Worm (Caenorhabditis elegans): ENCODE results near the gene srh-104.

Gene srh-104

ce11 chrV:16249105-16249504 lies 5.1 kb upstream of the srh-104 start:
- TF ChIP-seq hmg-4 (GFP tag; optimal IDR thresholded peaks at IDR 0.05) (no peak), hmbx-1 (tag; optimal IDR thresholded peaks at IDR 0.05) (no peak), ceh-36 (tag; optimal IDR thresholded peaks at IDR 0.05) (no peak), ama-1 (optimal IDR thresholded peaks at IDR 0.05) (no peak), scrt-1 (GFP tag; IDR thresholded peaks at IDR 0.05) (no peak), B0310.2 (tag; optimal IDR thresholded peaks at IDR 0.05) (no peak), ets-7 (tag; optimal IDR thresholded peaks at IDR 0.05) (no peak), tbx-11 (GFP tag; IDR thresholded peaks at IDR 0.05) (no peak), ceh-13 (GFP tag; optimal IDR thresholded peaks at IDR 0.05) (no peak), aly-1 (tag; optimal IDR thresholded peaks at IDR 0.05) (no peak), sea-1 (GFP tag; conservative IDR thresholded peaks at IDR 0.05) (no peak), F13C5.2 (tag; optimal IDR thresholded peaks at IDR 0.05) (no peak), hnd-1 (tag; optimal IDR thresholded peaks at IDR 0.05) (no peak), tra-4 (tag; optimal IDR thresholded peaks at IDR 0.05) (no peak), tbx-37 (GFP tag; conservative IDR thresholded peaks at IDR 0.05) (no peak), flt-1 (GFP tag; IDR thresholded peaks at IDR 0.05) (no peak), pes-1 (GFP tag; IDR thresholded peaks at IDR 0.05) (no peak)

- TF ChIP-seq aly-1 (tag; optimal IDR thresholded peaks at IDR 0.05) = no peak
- no peak for TF ChIP-seq hmg-4 (GFP tag; optimal IDR thresholded peaks at IDR 0.05)
These were observed 2.6 kb upstream of the srh-104 start, which contains the start of gene srh-95 for ce11 chrV:16246579-16246978. TSS of gene srh-95 (plus strand) at chrV:16246879.

ce11 chrV:16237223-16237622 lies 6.8 kb downstream of the srh-104 start, which contains the start of gene F21H7.5:
TSS of gene F21H7.5 (plus strand) at chrV:16237523.
- no peak for TF ChIP-seq tbx-11 (GFP tag; IDR thresholded peaks at IDR 0.05)
- TF ChIP-seq hnd-1 (tag; optimal IDR thresholded peaks at IDR 0.05) = no peak
- no peak for TF ChIP-seq B0310.2 (tag; optimal IDR thresholded peaks at IDR 0.05)

ce11 chrV:16235647-16236046 lies 8.3 kb downstream of the srh-104 start, which contains the start of gene srh-98:
TSS of gene srh-98 (minus strand) at chrV:16235747.
- TF ChIP-seq F13C5.2 (tag; optimal IDR thresholded peaks at IDR 0.05) (no peak), aly-1 (tag; optimal IDR thresholded peaks at IDR 0.05) (no peak), hmg-4 (GFP tag; optimal IDR thresholded peaks at IDR 0.05) (no peak), flt-1 (GFP tag; IDR thresholded peaks at IDR 0.05) (no peak), ceh-13 (GFP tag; optimal IDR thresholded peaks at IDR 0.05) (no peak), hmbx-1 (tag; optimal IDR thresholded peaks at IDR 0.05) (no peak), pes-1 (GFP tag; IDR thresholded peaks at IDR 0.05) (no peak), ceh-36 (tag; optimal IDR thresholded peaks at IDR 0.05) (no peak), hnd-1 (tag; optimal IDR thresholded peaks at IDR 0.05) (no peak), ets-7 (tag; optimal IDR thresholded peaks at IDR 0.05) (no peak)

ce11 chrV:16235135-16235534 lies 8.8 kb downstream of the srh-104 start, which contains the start of gene F21H7.3:
TSS of gene F21H7.3 (minus strand) at chrV:16235235.
- no peak for TF ChIP-seq tbx-37 (GFP tag; conservative IDR thresholded peaks at IDR 0.05)
- no peak for TF ChIP-seq aly-1 (tag; optimal IDR thresholded peaks at IDR 0.05)
- no peak for TF ChIP-seq scrt-1 (GFP tag; IDR thresholded peaks at IDR 0.05)

- TF ChIP-seq ceh-36 (tag; optimal IDR thresholded peaks at IDR 0.05) (no peak), hmg-4 (GFP tag; optimal IDR thresholded peaks at IDR 0.05) (no peak), B0310.2 (tag; optimal IDR thresholded peaks at IDR 0.05) (no peak), sea-1 (GFP tag; conservative IDR thresholded peaks at IDR 0.05) (no peak), tra-4 (tag; optimal IDR thresholded peaks at IDR 0.05) (no peak), ceh-13 (GFP tag; optimal IDR thresholded peaks at IDR 0.05) (no peak), scrt-1 (GFP tag; IDR thresholded peaks at IDR 0.05) (no peak), ets-7 (tag; optimal IDR thresholded peaks at IDR 0.05) (no peak), tbx-11 (GFP tag; IDR thresholded peaks at IDR 0.05) (no peak), pes-1 (GFP tag; IDR thresholded peaks at IDR 0.05) (no peak), flt-1 (GFP tag; IDR thresholded peaks at IDR 0.05) (no peak), hnd-1 (tag; optimal IDR thresholded peaks at IDR 0.05) (no peak), tbx-37 (GFP tag; conservative IDR thresholded peaks at IDR 0.05) (no peak), ama-1 (optimal IDR thresholded peaks at IDR 0.05) (no peak), F13C5.2 (tag; optimal IDR thresholded peaks at IDR 0.05) (no peak), hmbx-1 (tag; optimal IDR thresholded peaks at IDR 0.05) (no peak), aly-1 (tag; optimal IDR thresholded peaks at IDR 0.05) (no peak)
These were observed 10.4 kb downstream of the srh-104 start, which contains the start of gene clec-233 for ce11 chrV:16233624-16234023. TSS of gene clec-233 (plus strand) at chrV:16233924.

ce11 chrV:16232180-16232579 lies 11.8 kb downstream of the srh-104 start, which contains the start of gene gst-22:
TSS of gene gst-22 (minus strand) at chrV:16232282.
- TF ChIP-seq tra-4 (tag; optimal IDR thresholded peaks at IDR 0.05) (no peak), ceh-36 (tag; optimal IDR thresholded peaks at IDR 0.05) (no peak)

- no peak for TF ChIP-seq tbx-11 (GFP tag; IDR thresholded peaks at IDR 0.05)
These were observed 14.1 kb downstream of the srh-104 start, which contains the start of the genes F21H7.2 and F21H7.12 for ce11 chrV:16229896-16230295. TSS of gene F21H7.2 (minus strand) at chrV:16229996. TSS of gene F21H7.12 (plus strand) at chrV:16230165.

ce11 chrV:16229439-16229838 lies 14.5 kb downstream of the srh-104 start:
- no peak for TF ChIP-seq scrt-1 (GFP tag; IDR thresholded peaks at IDR 0.05)
- no peak for TF ChIP-seq tbx-11 (GFP tag; IDR thresholded peaks at IDR 0.05)
- TF ChIP-seq tbx-37 (GFP tag; conservative IDR thresholded peaks at IDR 0.05) = no peak
- TF ChIP-seq B0310.2 (tag; optimal IDR thresholded peaks at IDR 0.05) = no peak
- TF ChIP-seq flt-1 (GFP tag; IDR thresholded peaks at IDR 0.05) = no peak
- no peak for TF ChIP-seq ceh-36 (tag; optimal IDR thresholded peaks at IDR 0.05)
- TF ChIP-seq aly-1 (tag; optimal IDR thresholded peaks at IDR 0.05) = no peak
- TF ChIP-seq F13C5.2 (tag; optimal IDR thresholded peaks at IDR 0.05) = no peak
- no peak for TF ChIP-seq hnd-1 (tag; optimal IDR thresholded peaks at IDR 0.05)
- no peak for TF ChIP-seq sea-1 (GFP tag; conservative IDR thresholded peaks at IDR 0.05)

Measured in whole organism, early embryonic.